Worm (Caenorhabditis elegans): ENCODE results near the gene F17C8.6.

ce11 chrIII:4754001-4754561 lies 8.2 kb upstream of the F17C8.6 start, which contains the start of the genes rps-0 and rbg-3:
- TF ChIP-seq ceh-40 (GFP tag; IDR thresholded peaks at IDR 0.05) (no peak), ets-4 (GFP tag; optimal IDR thresholded peaks at IDR 0.05) (no peak), F39B2.1 (GFP tag; IDR thresholded peaks at IDR 0.05) (no peak), hrde-1 (tag; optimal IDR thresholded peaks at IDR 0.05; ENCODE audit: borderline replicate concordance) (no peak), dpl-1 (GFP tag; optimal IDR thresholded peaks at IDR 0.05) (peak; percentile 75), ztf-3 (GFP tag; optimal IDR thresholded peaks at IDR 0.05) (no peak), unc-62 (GFP tag; optimal IDR thresholded peaks at IDR 0.05) (no peak), T26A5.8 (tag; optimal IDR thresholded peaks at IDR 0.05) (no peak), Y95B8A.8 (GFP tag; IDR thresholded peaks at IDR 0.05) (0 out of 2 replicates have a peak, but pooled peaks have one; percentile 30), F57C9.4 (tag; optimal IDR thresholded peaks at IDR 0.05) (no peak), let-526 (GFP tag; IDR thresholded peaks at IDR 0.05) (no peak), egrh-3 (GFP tag; IDR thresholded peaks at IDR 0.05) (no peak), repo-1 (tag; optimal IDR thresholded peaks at IDR 0.05) (no peak)
